Fruit fly (Drosophila melanogaster) whole organism, pupa: Measurements from ENCODE around the gene inaF-A.

Experiments
- CG9948 ChIP-seq: fragments of 200-800 bp; sonication (Bioruptor generic); optimal IDR thresholded peaks from 2 replicates; lab custom pipeline; 2018; ENCODE audit warnings: missing biosample characterization, mild to moderate bottlenecking, missing genetic modification characterization, moderate library complexity
- Pif1A ChIP-seq: fragments of 200-800 bp; sonication (Bioruptor generic); optimal IDR thresholded peaks from 3 replicates; lab custom pipeline; 2016; ENCODE audit warnings: missing biosample characterization, missing genetic modification characterization
- Snoo ChIP-seq: fragments of 200-800 bp; sonication (Bioruptor generic); optimal IDR thresholded peaks from 3 replicates; lab custom pipeline; 2017; ENCODE audit warnings: missing biosample characterization, mild to moderate bottlenecking, missing genetic modification characterization, inconsistent platforms
- gl ChIP-seq: fragments of 200-800 bp; sonication (Bioruptor generic); optimal IDR thresholded peaks from 2 replicates; lab custom pipeline; 2018; ENCODE audit warnings: missing biosample characterization, mild to moderate bottlenecking, missing genetic modification characterization

DNA sequence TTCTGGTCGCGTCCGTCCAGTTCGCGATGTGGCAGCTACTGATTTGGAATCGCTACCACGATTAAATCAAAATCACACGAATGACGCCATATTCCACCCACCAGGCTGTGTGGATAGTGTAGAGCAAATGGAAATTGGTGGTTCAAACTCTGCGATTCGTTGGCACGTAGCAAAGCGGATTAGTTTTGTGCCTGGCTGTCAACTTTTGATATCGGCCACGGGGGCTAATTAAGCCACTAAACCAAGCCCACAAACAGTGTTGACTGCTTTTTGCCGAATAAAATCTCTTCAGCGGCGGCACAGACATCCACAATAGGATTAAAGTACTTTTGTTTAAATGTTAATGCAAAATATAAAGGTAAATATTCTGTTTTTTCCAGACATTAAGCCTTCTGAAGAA lies 2.0 kb downstream of the inaF-A start, which contains the start of gene inaF-C:
- TF ChIP-seq CG9948 (no peak), Snoo (tag; lab: Kevin White, UChicago) (no peak), gl (tag; lab: Kevin White, UChicago) (no peak), Pif1A (GFP tag; lab: Kevin White, UChicago) (no peak)
